Fruit fly (Drosophila melanogaster) whole organism, embryonic: ENCODE results near the gene CG42866.

ENCODE experiments used
- ATbp ChIP-seq: fragments of 200-800 bp; sonication (Bioruptor generic); optimal IDR thresholded peaks from 2 replicates; lab custom pipeline; 2017; ENCODE audit warnings: missing biosample characterization, mild to moderate bottlenecking, missing genetic modification characterization, missing genetic modification reagents
- Atf-2 ChIP-seq: fragments of 200-800 bp; sonication (Bioruptor generic); optimal IDR thresholded peaks from 2 replicates; lab custom pipeline; 2016; ENCODE audit warnings: missing biosample characterization, missing genetic modification characterization
- Atf3 ChIP-seq: fragments of 200-800 bp; sonication (Bioruptor generic); optimal IDR thresholded peaks from 3 replicates; lab custom pipeline; 2016; ENCODE audit warnings: missing biosample characterization, missing genetic modification characterization
- Bdp1 ChIP-seq: fragments of 200-800 bp; sonication (Bioruptor generic); optimal IDR thresholded peaks from 3 replicates; lab custom pipeline; 2016; ENCODE audit warnings: missing biosample characterization, missing genetic modification characterization
- BtbVII ChIP-seq: fragments of 200-800 bp; sonication (Bioruptor generic); optimal IDR thresholded peaks from 3 replicates; lab custom pipeline; 2017; ENCODE audit warnings: missing biosample characterization, mild to moderate bottlenecking, missing genetic modification characterization
- CG1024 ChIP-seq: fragments of 200-800 bp; sonication (Bioruptor generic); IDR thresholded peaks from 2 replicates; pipeline ENCODE4 v1.3.6; 2022; ENCODE audit warnings: missing biosample characterization, missing genetic modification characterization
- CG11456 ChIP-seq: fragments of 200-800 bp; sonication (Bioruptor generic); IDR thresholded peaks from 3 replicates; pipeline ENCODE4 v1.3.6; 2022; ENCODE audit warnings: missing biosample characterization, missing genetic modification characterization
- CG11696 ChIP-seq: fragments of 200-800 bp; sonication (Bioruptor generic); IDR thresholded peaks from 2 replicates; pipeline ENCODE4 v1.3.6; 2022; ENCODE audit warnings: missing biosample characterization, missing genetic modification characterization
- CG13624 ChIP-seq: fragments of 200-800 bp; sonication (Bioruptor generic); optimal IDR thresholded peaks from 2 replicates; lab custom pipeline; 2016; ENCODE audit warnings: missing biosample characterization, missing genetic modification characterization
- CG17829 ChIP-seq: fragments of 200-800 bp; optimal IDR thresholded peaks from 2 replicates; lab custom pipeline; 2019; ENCODE audit warnings: missing biosample characterization, mild to moderate bottlenecking, missing genetic modification characterization, moderate library complexity
- CG17912 ChIP-seq: fragments of 200-800 bp; sonication (Bioruptor generic); optimal IDR thresholded peaks from 2 replicates; lab custom pipeline; 2018; ENCODE audit warnings: missing biosample characterization, mild to moderate bottlenecking, missing genetic modification characterization
- CG2116 ChIP-seq: fragments of 200-800 bp; sonication (Bioruptor generic); optimal IDR thresholded peaks from 3 replicates; lab custom pipeline; 2018; ENCODE audit warnings: missing biosample characterization, mild to moderate bottlenecking, missing genetic modification characterization
- CG2678 ChIP-seq: fragments of 200-800 bp; sonication (Bioruptor generic); optimal IDR thresholded peaks from 3 replicates; lab custom pipeline; 2019; ENCODE audit warnings: missing biosample characterization, mild to moderate bottlenecking, missing genetic modification characterization, moderate library complexity
- CG33213 ChIP-seq: fragments of 200-800 bp; sonication (Bioruptor generic); optimal IDR thresholded peaks from 3 replicates; lab custom pipeline; 2016; ENCODE audit warnings: missing biosample characterization, missing genetic modification characterization
- CG3847 ChIP-seq: fragments of 200-800 bp; sonication (Bioruptor generic); IDR thresholded peaks from 2 replicates; pipeline ENCODE4 v1.3.6; 2022; ENCODE audit warnings: missing biosample characterization, missing genetic modification characterization
- CG6654 ChIP-seq: fragments of 200-800 bp; sonication (Bioruptor generic); optimal IDR thresholded peaks from 2 replicates; lab custom pipeline; 2017; ENCODE audit warnings: missing biosample characterization, mild to moderate bottlenecking, missing genetic modification characterization
- CG6689 ChIP-seq: fragments of 200-800 bp; sonication (Bioruptor generic); IDR thresholded peaks from 2 replicates; pipeline ENCODE4 v1.3.6; 2022; ENCODE audit warnings: missing biosample characterization, missing genetic modification characterization
- CG6854 ChIP-seq: fragments of 200-800 bp; sonication (Bioruptor generic); optimal IDR thresholded peaks from 3 replicates; lab custom pipeline; 2017; ENCODE audit warnings: missing biosample characterization, mild to moderate bottlenecking, missing genetic modification characterization
- CG7372 ChIP-seq: fragments of 200-800 bp; sonication (Bioruptor generic); IDR thresholded peaks from 2 replicates; pipeline ENCODE4 v1.3.6; 2022; ENCODE audit warnings: missing biosample characterization, missing genetic modification characterization
- CG7963 ChIP-seq: fragments of 200-800 bp; sonication (Bioruptor generic); IDR thresholded peaks from 3 replicates; pipeline ENCODE4 v1.3.6; 2022; ENCODE audit warnings: missing biosample characterization, missing genetic modification characterization; ENCODE audit not compliant: partially characterized antibody
- CG8281 ChIP-seq: fragments of 200-800 bp; sonication (Bioruptor generic); optimal IDR thresholded peaks from 2 replicates; lab custom pipeline; 2018; ENCODE audit warnings: missing biosample characterization, mild to moderate bottlenecking, missing genetic modification characterization, moderate library complexity
- CG8944 ChIP-seq: fragments of 200-800 bp; sonication (Bioruptor generic); optimal IDR thresholded peaks from 3 replicates; lab custom pipeline; 2016; ENCODE audit warnings: missing biosample characterization, missing genetic modification characterization
- CG9609 ChIP-seq: fragments of 200-800 bp; sonication (Bioruptor generic); optimal IDR thresholded peaks from 3 replicates; lab custom pipeline; 2016; ENCODE audit warnings: missing biosample characterization, missing genetic modification characterization
- Dbx ChIP-seq: fragments of 200-800 bp; sonication (Bioruptor generic); IDR thresholded peaks from 3 replicates; pipeline ENCODE4 v1.3.6; 2022; ENCODE audit warnings: missing biosample characterization, missing genetic modification characterization
- Deaf1 ChIP-seq: fragments of 200-800 bp; optimal IDR thresholded peaks from 3 replicates; lab custom pipeline; 2019; ENCODE audit warnings: missing biosample characterization, mild to moderate bottlenecking, missing genetic modification characterization, moderate library complexity
- Fer2 ChIP-seq: fragments of 200-800 bp; sonication (Bioruptor generic); optimal IDR thresholded peaks from 2 replicates; lab custom pipeline; 2018; ENCODE audit warnings: missing biosample characterization, mild to moderate bottlenecking, missing genetic modification characterization, moderate library complexity
- Hand ChIP-seq: fragments of 200-800 bp; sonication (Bioruptor generic); optimal IDR thresholded peaks from 2 replicates; lab custom pipeline; 2017; ENCODE audit warnings: mild to moderate bottlenecking, missing biosample characterization, missing genetic modification reagents, missing genetic modification characterization
- Jarid2 ChIP-seq: fragments of 200-800 bp; sonication (Bioruptor generic); optimal IDR thresholded peaks from 3 replicates; lab custom pipeline; 2017; ENCODE audit warnings: mild to moderate bottlenecking, missing biosample characterization, missing genetic modification reagents, missing genetic modification characterization
- Med ChIP-seq: fragments of 200-800 bp; sonication (Bioruptor generic); peaks from one replicate; lab custom pipeline; 2016; ENCODE audit warnings: missing biosample characterization, missing genetic modification characterization, mild to moderate bottlenecking, inconsistent platforms, moderate library complexity
- Meics ChIP-seq: fragments of 200-800 bp; sonication (Bioruptor generic); optimal IDR thresholded peaks from 2 replicates; lab custom pipeline; 2017; ENCODE audit warnings: missing biosample characterization, mild to moderate bottlenecking, missing genetic modification characterization
- NC2β ChIP-seq: fragments of 200-800 bp; sonication (Bioruptor generic); optimal IDR thresholded peaks from 2 replicates; lab custom pipeline; 2016; ENCODE audit warnings: missing biosample characterization, missing genetic modification characterization
- Poxn ChIP-seq: fragments of 200-800 bp; sonication (Bioruptor generic); IDR thresholded peaks from 2 replicates; pipeline ENCODE4 v1.3.6; 2022; ENCODE audit warnings: missing biosample characterization, missing genetic modification characterization
- Sox102F ChIP-seq: fragments of 200-800 bp; sonication (Bioruptor generic); optimal IDR thresholded peaks from 2 replicates; lab custom pipeline; 2018; ENCODE audit warnings: missing biosample characterization, mild to moderate bottlenecking, missing genetic modification characterization, moderate library complexity
- Xrp1 ChIP-seq: fragments of 200-800 bp; sonication (Bioruptor generic); IDR thresholded peaks from 2 replicates; pipeline ENCODE4 v1.3.6; 2022; ENCODE audit warnings: missing biosample characterization, missing genetic modification characterization
- ci ChIP-seq: fragments of 200-800 bp; sonication (Bioruptor generic); IDR thresholded peaks from 3 replicates; pipeline ENCODE4 v1.3.6; 2022; ENCODE audit warnings: missing biosample characterization, missing genetic modification characterization
- dati ChIP-seq: fragments of 200-800 bp; sonication (Bioruptor generic); IDR thresholded peaks from 2 replicates; pipeline ENCODE4 v1.3.6; 2022; ENCODE audit warnings: missing biosample characterization, missing genetic modification characterization
- ewg ChIP-seq: fragments of 200-800 bp; sonication (Bioruptor generic); optimal IDR thresholded peaks from 3 replicates; lab custom pipeline; 2017; ENCODE audit warnings: mild to moderate bottlenecking, missing biosample characterization, missing genetic modification reagents, missing genetic modification characterization
- her ChIP-seq: fragments of 200-800 bp; sonication (Bioruptor generic); optimal IDR thresholded peaks from 2 replicates; lab custom pipeline; 2016; ENCODE audit warnings: missing biosample characterization, missing genetic modification characterization
- insv ChIP-seq, 2 experiments: fragments of 200-800 bp; sonication (Bioruptor generic); optimal IDR thresholded peaks; 3 replicates each; lab custom pipeline; 2016 to 2018; ENCODE audit warnings: missing biosample characterization in 2 of 2, missing genetic modification characterization in 2 of 2
- inv ChIP-seq: fragments of 200-800 bp; sonication (Bioruptor generic); IDR thresholded peaks from 2 replicates; pipeline ENCODE4 v1.3.6; 2022; ENCODE audit warnings: missing biosample characterization, missing genetic modification characterization; ENCODE audit not compliant: partially characterized antibody
- ken ChIP-seq: fragments of 200-800 bp; sonication (Bioruptor generic); IDR thresholded peaks from 3 replicates; pipeline ENCODE4 v1.3.6; 2022; ENCODE audit warnings: missing biosample characterization, missing genetic modification characterization
- kni ChIP-seq: fragments of 200-800 bp; sonication (Bioruptor generic); optimal IDR thresholded peaks from 3 replicates; lab custom pipeline; 2017; ENCODE audit warnings: mild to moderate bottlenecking, missing biosample characterization, missing genetic modification reagents, missing genetic modification characterization
- knrl ChIP-seq: fragments of 200-800 bp; sonication (Bioruptor generic); IDR thresholded peaks from 3 replicates; pipeline ENCODE4 v1.3.6; 2022; ENCODE audit warnings: missing biosample characterization, missing genetic modification characterization; ENCODE audit not compliant: partially characterized antibody
- pho ChIP-seq: fragments of 200-800 bp; sonication (Bioruptor generic); optimal IDR thresholded peaks from 2 replicates; lab custom pipeline; 2016; ENCODE audit warnings: missing biosample characterization, missing genetic modification characterization
- pita ChIP-seq: fragments of 200-800 bp; sonication (Bioruptor generic); optimal IDR thresholded peaks from 2 replicates; lab custom pipeline; 2017; ENCODE audit warnings: missing biosample characterization, mild to moderate bottlenecking, missing genetic modification characterization
- sc ChIP-seq, 3 experiments: fragments of >200 bp in 2 of 3; fragments of 200-800 bp in 1 of 3; sonication (Bioruptor generic) in 1 of 3; optimal IDR thresholded peaks; 2 replicates in 2 of 3; 3 replicates in 1 of 3; lab custom pipeline; 2017; ENCODE audit warnings: mild to moderate bottlenecking in 1 of 3, missing biosample characterization in 1 of 3, missing genetic modification characterization in 1 of 3, missing genetic modification reagents in 1 of 3
- so ChIP-seq: fragments of 200-800 bp; sonication (Bioruptor generic); IDR thresholded peaks from 3 replicates; pipeline ENCODE4 v1.3.6; 2022; ENCODE audit warnings: missing biosample characterization, missing genetic modification characterization
- sob ChIP-seq: fragments of 200-800 bp; sonication (Bioruptor generic); IDR thresholded peaks from 2 replicates; pipeline ENCODE4 v1.3.6; 2022; ENCODE audit warnings: missing biosample characterization, missing genetic modification characterization
- ssp ChIP-seq: fragments of 200-800 bp; sonication (Bioruptor generic); IDR thresholded peaks from 2 replicates; pipeline ENCODE4 v1.3.6; 2022; ENCODE audit warnings: missing biosample characterization, missing genetic modification characterization
- tna ChIP-seq: fragments of 200-800 bp; sonication (Bioruptor generic); IDR thresholded peaks from 2 replicates; pipeline ENCODE4 v1.3.6; 2022; ENCODE audit warnings: missing biosample characterization, missing genetic modification characterization; ENCODE audit not compliant: partially characterized antibody
- zen ChIP-seq: fragments of 200-800 bp; sonication (Bioruptor generic); optimal IDR thresholded peaks from 3 replicates; lab custom pipeline; 2018; ENCODE audit warnings: missing biosample characterization, mild to moderate bottlenecking, missing genetic modification characterization, moderate library complexity

The CG42866 gene

dm6 chr2L:20004341-20004740, 42.9 kb upstream of the CG42866 start (continued):
- no peak for TF ChIP-seq CG2116 (GFP tag; lab: Kevin White, UChicago)
- no peak for TF ChIP-seq zen
- TF ChIP-seq CG7963 (GFP tag; lab: Robert Waterston, UW), result no peak
- no peak for TF ChIP-seq CG13624 (GFP tag; lab: Kevin White, UChicago)
- peak; percentile 34 for TF ChIP-seq CG8281 (tag; lab: Kevin White, UChicago)
- no peak for TF ChIP-seq BtbVII (GFP tag; lab: Kevin White, UChicago)
- no peak for TF ChIP-seq NC2β (GFP tag; lab: Kevin White, UChicago)
- TF ChIP-seq Hand (GFP tag; lab: Kevin White, UChicago), result no peak
- no peak for TF ChIP-seq CG33213 (GFP tag; lab: Kevin White, UChicago)
- no peak for TF ChIP-seq knrl (GFP tag; lab: Robert Waterston, UW)
- peak; percentile 18 for TF ChIP-seq CG2678 (tag; lab: Kevin White, UChicago)
- no peak for TF ChIP-seq tna (GFP tag; lab: Robert Waterston, UW)
- TF ChIP-seq ci, result peak; percentile 56; the same call in 2 of the 3 replicates
- TF ChIP-seq pho (GFP tag; lab: Kevin White, UChicago), result no peak
- no peak for TF ChIP-seq Dbx (GFP tag; lab: Robert Waterston, UW)
- no peak for TF ChIP-seq ken (GFP tag; lab: Robert Waterston, UW)
- no peak for TF ChIP-seq CG7372
- TF ChIP-seq Deaf1 (tag; lab: Kevin White, UChicago), result no peak
- TF ChIP-seq Xrp1 (GFP tag; lab: Robert Waterston, UW), result peak; percentile 6; the same call in 1 of the 2 replicates
- no peak for TF ChIP-seq Fer2 (tag; lab: Kevin White, UChicago)
- TF ChIP-seq CG1024, result no peak
- peak; percentile 15 for TF ChIP-seq ewg (GFP tag; lab: Kevin White, UChicago)
- no peak for TF ChIP-seq CG6654 (GFP tag; lab: Kevin White, UChicago)
- TF ChIP-seq ATbp (GFP tag; lab: Kevin White, UChicago), result peak; percentile 58
- no peak for TF ChIP-seq CG6854 (GFP tag; lab: Kevin White, UChicago)
- no peak for TF ChIP-seq inv (GFP tag; lab: Robert Waterston, UW)
- no peak for TF ChIP-seq her (GFP tag; lab: Kevin White, UChicago)
- TF ChIP-seq sc (optimal IDR thresholded peaks at IDR 0.05; lab: Kevin White, UChicago), result no peak
- no peak for TF ChIP-seq sc (GFP tag; optimal IDR thresholded peaks at IDR 0.05; lab: Kevin White, UChicago)
- no peak for TF ChIP-seq insv (GFP tag; optimal IDR thresholded peaks at IDR 0.05; lab: Kevin White, UChicago)
- TF ChIP-seq pita (GFP tag; lab: Kevin White, UChicago), result no peak
- TF ChIP-seq Jarid2 (GFP tag; lab: Kevin White, UChicago), result no peak
- TF ChIP-seq Meics (GFP tag; lab: Kevin White, UChicago), result no peak
- TF ChIP-seq Atf3 (GFP tag; lab: Kevin White, UChicago), result no peak
- no peak for TF ChIP-seq Atf-2 (GFP tag; lab: Kevin White, UChicago)
- no peak for TF ChIP-seq CG11456 (GFP tag; lab: Robert Waterston, UW)
- TF ChIP-seq sob (GFP tag; lab: Robert Waterston, UW), result no peak
- TF ChIP-seq Med, result peak; percentile 22
- TF ChIP-seq CG17829, result no peak
- TF ChIP-seq CG3847 (GFP tag; lab: Robert Waterston, UW), result no peak
- no peak for TF ChIP-seq ssp (GFP tag; lab: Robert Waterston, UW)
- TF ChIP-seq CG11696, result no peak
- TF ChIP-seq kni (GFP tag; lab: Kevin White, UChicago), result peak; percentile 79
- TF ChIP-seq CG6689 (GFP tag; lab: Robert Waterston, UW), result no peak
- peak; percentile 13 for TF ChIP-seq CG17912 (GFP tag; lab: Kevin White, UChicago)
- no peak for TF ChIP-seq Poxn
- TF ChIP-seq Bdp1 (GFP tag; lab: Kevin White, UChicago), result no peak
- no peak for TF ChIP-seq Sox102F (GFP tag; lab: Kevin White, UChicago)
- TF ChIP-seq CG8944 (GFP tag; lab: Kevin White, UChicago), result no peak
- TF ChIP-seq CG9609, result no peak
- no peak for TF ChIP-seq dati (GFP tag; lab: Robert Waterston, UW)
- no peak for TF ChIP-seq so (GFP tag; lab: Robert Waterston, UW)
